Worm (Caenorhabditis elegans) whole organism, mixed stage, embryonic: ENCODE measurements around the gene C13A2.12.

ENCODE experiments used
- M03D4.4 ChIP-seq: sonication (generic microtip); optimal IDR thresholded peaks from 2 replicates; lab custom pipeline; 2017; ENCODE audit warnings: mild to moderate bottlenecking, missing genetic modification characterization, missing compliant biosample characterization
- bed-3 ChIP-seq: fragments of 200-800 bp; sonication (Bioruptor generic); optimal IDR thresholded peaks from 3 replicates; lab custom pipeline; 2018; ENCODE audit warnings: mild to moderate bottlenecking, missing genetic modification characterization, moderate library complexity, missing compliant biosample characterization
- blmp-1 ChIP-seq: fragments of 150-350 bp; optimal IDR thresholded peaks from 2 replicates; lab custom pipeline; 2014; ENCODE audit warnings: missing biosample characterization, missing genetic modification characterization
- ceh-39 ChIP-seq: fragments of 150-350 bp; optimal IDR thresholded peaks from 2 replicates; lab custom pipeline; 2014; ENCODE audit warnings: missing biosample characterization, missing genetic modification characterization
- ceh-43 ChIP-seq: fragments of 200-800 bp; sonication (Bioruptor generic); optimal IDR thresholded peaks from 2 replicates; lab custom pipeline; 2018; ENCODE audit warnings: mild to moderate bottlenecking, missing genetic modification characterization, moderate library complexity, missing compliant biosample characterization
- ceh-83 ChIP-seq: fragments of 200-800 bp; sonication (Bioruptor generic); optimal IDR thresholded peaks from 2 replicates; lab custom pipeline; 2018; ENCODE audit warnings: mild to moderate bottlenecking, missing genetic modification characterization, missing compliant biosample characterization
- ces-1 ChIP-seq: fragments of 150-350 bp; optimal IDR thresholded peaks from 2 replicates; lab custom pipeline; 2014; ENCODE audit warnings: missing biosample characterization, missing genetic modification reagents, missing genetic modification characterization
- cnd-1 ChIP-seq: fragments of 200-800 bp; sonication (Bioruptor generic); optimal IDR thresholded peaks from 2 replicates; lab custom pipeline; 2018; ENCODE audit warnings: mild to moderate bottlenecking, missing genetic modification characterization, missing compliant biosample characterization
- drap-1 ChIP-seq: fragments of 200-800 bp; sonication (Bioruptor generic); optimal IDR thresholded peaks from 3 replicates; lab custom pipeline; 2018; ENCODE audit warnings: mild to moderate bottlenecking, missing genetic modification characterization, missing compliant biosample characterization
- elt-3 ChIP-seq: fragments of 150-350 bp; optimal IDR thresholded peaks from 2 replicates; lab custom pipeline; 2014; ENCODE audit warnings: missing biosample characterization, missing genetic modification characterization
- flh-1 ChIP-seq: fragments of 200-800 bp; sonication (Bioruptor generic); optimal IDR thresholded peaks from 2 replicates; lab custom pipeline; 2018; ENCODE audit warnings: mild to moderate bottlenecking, missing genetic modification characterization, moderate library complexity, missing compliant biosample characterization
- ham-2 ChIP-seq: fragments of 200-800 bp; sonication (Bioruptor generic); optimal IDR thresholded peaks from 2 replicates; lab custom pipeline; 2018; ENCODE audit warnings: mild to moderate bottlenecking, missing genetic modification characterization, missing compliant biosample characterization
- hlh-1 ChIP-seq: fragments of 150-350 bp; optimal IDR thresholded peaks from 2 replicates; lab custom pipeline; 2014; ENCODE audit warnings: missing biosample characterization, missing genetic modification reagents, missing genetic modification characterization
- lin-13 ChIP-seq: fragments of 150-350 bp; optimal IDR thresholded peaks from 2 replicates; lab custom pipeline; 2014; ENCODE audit warnings: missing biosample characterization, missing genetic modification characterization
- lin-32 ChIP-seq: fragments of 200-800 bp; sonication (Bioruptor generic); optimal IDR thresholded peaks from 2 replicates; lab custom pipeline; 2018; ENCODE audit warnings: mild to moderate bottlenecking, missing genetic modification characterization, missing compliant biosample characterization
- lsy-2 ChIP-seq: fragments of 150-350 bp; optimal IDR thresholded peaks from 2 replicates; lab custom pipeline; 2014; ENCODE audit warnings: missing biosample characterization, missing genetic modification characterization
- mab-5 ChIP-seq: fragments of 150-350 bp; optimal IDR thresholded peaks from 2 replicates; lab custom pipeline; 2014; ENCODE audit warnings: missing biosample characterization, missing genetic modification characterization
- mls-2 ChIP-seq: sonication (generic microtip); optimal IDR thresholded peaks from 2 replicates; lab custom pipeline; 2016; ENCODE audit warnings: mild to moderate bottlenecking, missing genetic modification characterization, moderate library complexity, missing compliant biosample characterization
- nhr-12 ChIP-seq: fragments of 150-350 bp; optimal IDR thresholded peaks from 2 replicates; lab custom pipeline; 2014; ENCODE audit warnings: missing biosample characterization, missing genetic modification characterization
- nhr-2 ChIP-seq: fragments of 150-350 bp; optimal IDR thresholded peaks from 2 replicates; lab custom pipeline; 2014; ENCODE audit warnings: missing biosample characterization, missing genetic modification characterization
- nhr-237 ChIP-seq: fragments of 150-350 bp; optimal IDR thresholded peaks from 2 replicates; lab custom pipeline; 2014; ENCODE audit warnings: missing biosample characterization, missing genetic modification characterization
- nhr-28 ChIP-seq: fragments of 150-350 bp; optimal IDR thresholded peaks from 2 replicates; lab custom pipeline; 2014; ENCODE audit warnings: missing biosample characterization, missing genetic modification characterization
- nhr-76 ChIP-seq: sonication (generic microtip); optimal IDR thresholded peaks from 2 replicates; lab custom pipeline; 2017; ENCODE audit warnings: missing biosample characterization, missing genetic modification characterization
- pha-4 ChIP-seq: fragments of 150-350 bp; optimal IDR thresholded peaks from 2 replicates; lab custom pipeline; 2018; ENCODE audit warnings: missing biosample characterization, missing genetic modification reagents, missing genetic modification characterization
- sem-2 ChIP-seq: fragments of 200-800 bp; sonication (Bioruptor generic); optimal IDR thresholded peaks from 2 replicates; lab custom pipeline; 2018; ENCODE audit warnings: mild to moderate bottlenecking, missing genetic modification characterization, missing compliant biosample characterization
- snpc-4 ChIP-seq: fragments of 150-350 bp; optimal IDR thresholded peaks from 2 replicates; lab custom pipeline; 2014; ENCODE audit warnings: missing biosample characterization, missing genetic modification characterization
- sptf-1 ChIP-seq: sonication (generic microtip); optimal IDR thresholded peaks from 2 replicates; lab custom pipeline; 2017; ENCODE audit warnings: mild to moderate bottlenecking, missing genetic modification characterization, moderate library complexity, missing compliant biosample characterization
- unc-120 ChIP-seq: sonication (generic microtip); optimal IDR thresholded peaks from 2 replicates; lab custom pipeline; 2017; ENCODE audit warnings: missing genetic modification characterization, missing compliant biosample characterization; ENCODE audit not compliant: poor library complexity, severe bottlenecking
- unc-62 ChIP-seq: fragments of 150-350 bp; optimal IDR thresholded peaks from 2 replicates; lab custom pipeline; 2014; ENCODE audit warnings: missing biosample characterization, missing genetic modification reagents, missing genetic modification characterization
- zip-8 ChIP-seq: fragments of 150-350 bp; optimal IDR thresholded peaks from 2 replicates; lab custom pipeline; 2014; ENCODE audit warnings: missing biosample characterization, missing genetic modification characterization
- ztf-11 ChIP-seq: fragments of 150-350 bp; optimal IDR thresholded peaks from 2 replicates; lab custom pipeline; 2014; ENCODE audit warnings: missing biosample characterization, missing genetic modification characterization

The C13A2.12 gene

ce11 chrV:7266021-7266420 is 7.0 kb downstream of the C13A2.12 start, which contains the start of gene C13A2.7:
TSS of gene C13A2.7 (plus strand) at chrV:7266321.
- no peak for TF ChIP-seq nhr-2 (tag; lab: Kevin White, UChicago)
- no peak for TF ChIP-seq lsy-2 (tag; lab: Kevin White, UChicago)

ce11 chrV:7269399-7269798 is 10.3 kb downstream of the C13A2.12 start, which contains the start of gene C13A2.6:
TSS of gene C13A2.6 (plus strand) at chrV:7269699.
- TF ChIP-seq M03D4.4 (tag; lab: Kevin White, UChicago) (no peak), drap-1 (no peak), snpc-4 (tag; lab: Kevin White, UChicago) (no peak), ceh-43 (GFP tag; lab: Kevin White, UChicago) (no peak), ceh-83 (no peak), elt-3 (tag; lab: Kevin White, UChicago) (no peak), unc-120 (tag; lab: Kevin White, UChicago) (no peak), nhr-2 (tag; lab: Kevin White, UChicago) (no peak), bed-3 (no peak), blmp-1 (tag; lab: Kevin White, UChicago) (no peak), zip-8 (tag; lab: Kevin White, UChicago) (no peak), lin-32 (GFP tag; lab: Kevin White, UChicago) (no peak)

ce11 chrV:7274992-7275391 is 15.9 kb downstream of the C13A2.12 start, which contains the start of gene C13A2.10:
TSS of gene C13A2.10 (minus strand) at chrV:7275092.
- TF ChIP-seq nhr-237 (tag; lab: Kevin White, UChicago) (no peak), nhr-12 (no peak), sptf-1 (no peak), bed-3 (no peak), pha-4 (no peak), unc-62 (no peak), flh-1 (GFP tag; lab: Kevin White, UChicago) (no peak), mab-5 (tag; lab: Kevin White, UChicago) (no peak), ztf-11 (tag; lab: Kevin White, UChicago) (no peak), elt-3 (tag; lab: Kevin White, UChicago) (no peak), snpc-4 (tag; lab: Kevin White, UChicago) (no peak), lin-32 (GFP tag; lab: Kevin White, UChicago) (no peak), sem-2 (GFP tag; lab: Kevin White, UChicago) (no peak), ham-2 (GFP tag; lab: Kevin White, UChicago) (no peak), cnd-1 (tag; lab: Kevin White, UChicago) (no peak), M03D4.4 (tag; lab: Kevin White, UChicago) (no peak), ceh-83 (no peak), lsy-2 (tag; lab: Kevin White, UChicago) (no peak), nhr-76 (tag; lab: Kevin White, UChicago) (no peak), nhr-28 (tag; lab: Kevin White, UChicago) (no peak)

- no peak for TF ChIP-seq drap-1
- TF ChIP-seq zip-8 (tag; lab: Kevin White, UChicago) = no peak
- TF ChIP-seq sem-2 (GFP tag; lab: Kevin White, UChicago) = no peak
- no peak for TF ChIP-seq cnd-1 (tag; lab: Kevin White, UChicago)
These were observed 16.4 kb downstream of the C13A2.12 start, which contains the start of gene C13A2.5 for ce11 chrV:7275491-7275890. TSS of gene C13A2.5 (plus strand) at chrV:7275791.

- TF ChIP-seq nhr-2 (tag; lab: Kevin White, UChicago) (no peak), lsy-2 (tag; lab: Kevin White, UChicago) (no peak), unc-120 (tag; lab: Kevin White, UChicago) (no peak), nhr-28 (tag; lab: Kevin White, UChicago) (no peak), ceh-39 (tag; lab: Kevin White, UChicago) (no peak), mls-2 (tag; lab: Kevin White, UChicago) (no peak), mab-5 (tag; lab: Kevin White, UChicago) (no peak), nhr-76 (tag; lab: Kevin White, UChicago) (no peak), ztf-11 (tag; lab: Kevin White, UChicago) (no peak), lin-13 (tag; lab: Kevin White, UChicago) (no peak), snpc-4 (tag; lab: Kevin White, UChicago) (no peak)
These were observed 20.0 kb downstream of the C13A2.12 start, which contains the start of gene C13A2.4 for ce11 chrV:7279090-7279489. TSS of gene C13A2.4 (plus strand) at chrV:7279390.

- TF ChIP-seq nhr-28 (tag; lab: Kevin White, UChicago) (no peak), sem-2 (GFP tag; lab: Kevin White, UChicago) (no peak), blmp-1 (tag; lab: Kevin White, UChicago) (no peak), sptf-1 (no peak), nhr-76 (tag; lab: Kevin White, UChicago) (no peak), ham-2 (GFP tag; lab: Kevin White, UChicago) (no peak), nhr-237 (tag; lab: Kevin White, UChicago) (no peak), bed-3 (no peak), lin-13 (tag; lab: Kevin White, UChicago) (no peak), hlh-1 (tag; lab: Kevin White, UChicago) (no peak), ceh-43 (GFP tag; lab: Kevin White, UChicago) (no peak), nhr-2 (tag; lab: Kevin White, UChicago) (no peak), ces-1 (GFP tag; lab: Kevin White, UChicago) (no peak), mls-2 (tag; lab: Kevin White, UChicago) (no peak)
These were observed 23.0 kb downstream of the C13A2.12 start, which contains the start of gene C13A2.3 for ce11 chrV:7282037-7282436. TSS of gene C13A2.3 (plus strand) at chrV:7282337.
